Worm (Caenorhabditis elegans) whole organism, midembryonic: Measurements from ENCODE around the gene F13B6.2.

Experiments used
- T22C8.4 ChIP-seq: fragments of 200-800 bp; sonication (Bioruptor generic); IDR thresholded peaks from 2 replicates; pipeline ENCODE4 v1.3.6; 2022; ENCODE audit warnings: missing genetic modification characterization, missing compliant biosample characterization
- cog-1 ChIP-seq: sonication (generic microtip); optimal IDR thresholded peaks from 2 replicates; lab custom pipeline; 2016; ENCODE audit warnings: missing genetic modification characterization, missing compliant biosample characterization
- flt-1 ChIP-seq: fragments of 200-800 bp; sonication (Bioruptor generic); IDR thresholded peaks from 2 replicates; pipeline ENCODE4 v1.3.6; 2022; ENCODE audit warnings: missing genetic modification characterization, missing compliant biosample characterization
- klf-2 ChIP-seq: fragments of 200-800 bp; sonication (Bioruptor generic); conservative IDR thresholded peaks from 2 replicates; pipeline ENCODE4 v1.3.6; 2022; ENCODE audit warnings: missing genetic modification reagents, missing genetic modification characterization, missing compliant biosample characterization
- med-1 ChIP-seq: sonication (generic microtip); optimal IDR thresholded peaks from 2 replicates; lab custom pipeline; 2017; ENCODE audit warnings: missing genetic modification characterization, mild to moderate bottlenecking, missing compliant biosample characterization, antibody characterized with exemption, missing genetic modification reagents; ENCODE audit not compliant: insufficient read depth
- ref-1 ChIP-seq: fragments of 200-800 bp; sonication (Bioruptor generic); conservative IDR thresholded peaks from 2 replicates; pipeline ENCODE4 v1.3.6; 2022; ENCODE audit warnings: missing genetic modification reagents, missing genetic modification characterization, missing compliant biosample characterization
- tab-1 ChIP-seq: fragments of 200-800 bp; sonication (Bioruptor generic); IDR thresholded peaks from 2 replicates; pipeline ENCODE4 v1.3.6; 2022; ENCODE audit warnings: missing genetic modification characterization, missing compliant biosample characterization
- ztf-23 ChIP-seq: fragments of 200-800 bp; sonication (Bioruptor generic); IDR thresholded peaks from 2 replicates; pipeline ENCODE4 v1.3.6; 2022; ENCODE audit warnings: missing genetic modification reagents, missing genetic modification characterization, missing compliant biosample characterization
- ztf-29 ChIP-seq: fragments of 200-800 bp; sonication (Bioruptor generic); IDR thresholded peaks from 2 replicates; pipeline ENCODE4 v1.3.6; 2022; ENCODE audit warnings: missing genetic modification reagents, missing genetic modification characterization, missing compliant biosample characterization

F13B6.2 gene

DNA sequence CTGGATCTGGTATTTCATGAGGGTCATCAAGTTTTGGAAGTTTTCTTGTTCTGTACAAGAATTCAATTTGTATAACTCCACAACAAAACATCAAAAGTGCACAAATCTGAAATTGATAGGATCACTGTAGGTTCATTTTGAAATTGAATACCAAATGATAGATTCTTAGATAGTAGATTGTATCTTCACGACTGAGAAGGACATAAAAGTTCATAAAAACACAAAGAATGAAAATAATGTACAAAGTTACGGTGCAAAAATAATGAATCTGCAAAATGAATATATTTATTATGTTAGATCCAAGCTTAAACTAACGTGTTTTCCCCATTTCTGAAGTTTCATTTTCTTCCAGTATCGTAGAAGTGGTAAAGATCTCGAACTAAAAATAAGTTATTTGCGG, 40.8 kb upstream of the F13B6.2 start:
- TF ChIP-seq med-1 (GFP tag; lab: Kevin White, UChicago) (no peak), ztf-29 (GFP tag; lab: Robert Waterston, UW) (no peak), flt-1 (GFP tag; lab: Robert Waterston, UW) (no peak), klf-2 (GFP tag; lab: Robert Waterston, UW) (no peak), T22C8.4 (GFP tag; lab: Robert Waterston, UW) (no peak), ztf-23 (GFP tag; lab: Robert Waterston, UW) (no peak), cog-1 (tag; lab: Kevin White, UChicago) (no peak), tab-1 (no peak), ref-1 (GFP tag; lab: Robert Waterston, UW) (no peak)

DNA sequence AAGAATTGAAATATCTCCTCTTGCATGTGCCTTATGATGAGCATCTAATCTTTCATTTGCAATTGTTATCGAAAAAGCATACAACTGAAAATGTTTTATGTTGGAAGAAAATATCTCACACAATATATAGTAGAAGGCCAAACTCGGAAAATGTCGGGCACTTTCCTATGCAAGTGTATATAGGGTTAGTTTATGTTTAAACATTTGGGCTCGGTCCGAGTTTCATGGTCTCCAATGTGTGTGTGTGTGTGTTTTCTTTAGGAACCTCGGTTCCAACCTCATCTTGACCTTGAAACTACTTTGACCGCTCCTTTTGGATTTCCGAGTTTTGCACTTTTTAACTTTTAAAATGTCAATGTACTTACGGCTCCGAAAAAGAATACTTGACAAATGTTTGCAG, 39.2 kb upstream of the F13B6.2 start:
- TF ChIP-seq cog-1 (tag; lab: Kevin White, UChicago) (no peak), ztf-29 (GFP tag; lab: Robert Waterston, UW) (no peak), T22C8.4 (GFP tag; lab: Robert Waterston, UW) (no peak), med-1 (GFP tag; lab: Kevin White, UChicago) (no peak), flt-1 (GFP tag; lab: Robert Waterston, UW) (no peak), ztf-23 (GFP tag; lab: Robert Waterston, UW) (no peak), ref-1 (GFP tag; lab: Robert Waterston, UW) (no peak), tab-1 (no peak), klf-2 (GFP tag; lab: Robert Waterston, UW) (no peak)

DNA sequence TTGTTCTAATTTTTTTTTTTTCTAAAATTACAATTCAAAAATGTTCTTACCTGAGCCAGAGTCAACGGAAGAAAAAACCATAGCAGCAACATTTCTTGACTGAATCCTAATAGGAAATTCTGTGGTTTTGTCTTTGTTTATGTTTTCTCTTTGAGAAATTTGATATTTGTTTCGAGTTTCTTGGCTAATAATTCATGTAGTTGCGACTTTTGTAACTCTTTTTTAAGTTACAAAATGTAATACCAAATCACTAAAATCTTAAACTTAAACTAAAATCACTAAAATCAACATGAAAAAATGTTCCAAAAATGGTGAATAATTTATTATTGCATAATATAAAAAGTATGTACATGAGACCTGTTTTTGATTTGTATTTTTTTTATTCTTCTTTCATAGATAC, 37.6 kb upstream of the F13B6.2 start, which contains the start of gene egas-4:
Gene egas-4, minus strand, starts transcription at position 101 of the 400 bp plus-strand sequence.
- no peak for TF ChIP-seq ztf-23 (GFP tag; lab: Robert Waterston, UW)
- TF ChIP-seq med-1 (GFP tag; lab: Kevin White, UChicago): no peak
- TF ChIP-seq flt-1 (GFP tag; lab: Robert Waterston, UW): no peak
- TF ChIP-seq ztf-29 (GFP tag; lab: Robert Waterston, UW): no peak
- no peak for TF ChIP-seq ref-1 (GFP tag; lab: Robert Waterston, UW)
- TF ChIP-seq tab-1: no peak
- no peak for TF ChIP-seq cog-1 (tag; lab: Kevin White, UChicago)
- no peak for TF ChIP-seq klf-2 (GFP tag; lab: Robert Waterston, UW)
- TF ChIP-seq T22C8.4 (GFP tag; lab: Robert Waterston, UW): no peak

DNA sequence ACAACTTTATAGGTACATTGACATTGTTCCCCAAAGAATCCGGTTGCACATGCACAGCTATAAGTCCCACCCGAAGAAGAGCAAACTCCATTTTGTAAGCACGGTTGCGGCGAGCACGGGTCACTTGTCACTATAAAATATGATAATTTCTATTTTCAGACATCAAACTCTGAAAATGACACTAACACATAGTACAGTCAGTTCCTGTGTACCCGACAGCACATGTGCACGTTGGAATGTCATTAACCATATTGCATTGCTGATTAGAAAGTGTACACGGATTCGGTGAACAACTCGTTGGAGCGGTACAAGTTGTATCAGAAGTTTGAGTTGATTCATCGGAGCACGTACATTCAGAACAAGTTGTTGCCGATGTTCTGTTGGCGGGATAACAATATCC, 37.1 kb upstream of the F13B6.2 start:
- TF ChIP-seq cog-1 (tag; lab: Kevin White, UChicago): no peak

DNA sequence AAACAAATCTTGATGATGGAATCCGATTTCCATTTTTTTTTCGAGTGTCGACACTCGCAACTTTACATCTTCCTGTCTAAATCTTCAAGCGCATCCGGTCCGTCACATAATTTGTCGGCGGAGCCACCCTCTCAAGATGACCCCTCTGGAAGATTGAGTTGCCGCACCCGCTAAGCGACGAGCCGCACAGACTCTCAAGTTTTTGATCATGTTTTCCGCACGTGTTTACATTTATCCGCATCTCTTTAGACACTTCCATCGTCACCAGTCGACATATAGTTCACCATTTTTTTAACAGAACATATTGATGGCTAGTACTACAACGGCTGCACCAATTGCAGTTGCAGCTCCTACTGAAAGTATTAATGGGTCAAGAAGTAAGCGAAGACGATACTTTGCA, 31.3 kb upstream of the F13B6.2 start, which contains the start of gene F55G1.1:
Gene F55G1.1, plus strand, starts transcription at position 301 of the 400 bp plus-strand sequence.
- TF ChIP-seq ref-1 (GFP tag; lab: Robert Waterston, UW) (no peak), tab-1 (no peak), cog-1 (tag; lab: Kevin White, UChicago) (no peak), T22C8.4 (GFP tag; lab: Robert Waterston, UW) (no peak), klf-2 (GFP tag; lab: Robert Waterston, UW) (no peak), flt-1 (GFP tag; lab: Robert Waterston, UW) (no peak), med-1 (GFP tag; lab: Kevin White, UChicago) (no peak), ztf-23 (GFP tag; lab: Robert Waterston, UW) (no peak), ztf-29 (GFP tag; lab: Robert Waterston, UW) (no peak)

DNA sequence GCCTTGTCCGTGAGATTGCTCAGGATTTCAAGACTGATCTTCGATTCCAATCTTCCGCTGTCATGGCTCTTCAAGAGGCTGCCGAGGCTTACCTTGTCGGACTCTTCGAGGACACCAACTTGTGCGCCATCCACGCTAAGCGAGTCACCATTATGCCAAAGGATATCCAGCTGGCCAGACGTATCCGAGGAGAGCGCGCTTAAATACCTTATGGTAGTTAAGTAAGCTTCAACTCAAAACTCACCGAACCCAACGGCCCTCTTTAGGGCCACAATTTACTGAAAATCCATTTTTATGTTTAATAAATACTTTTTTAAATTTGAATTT, 28.3 kb upstream of the F13B6.2 start:
- TF ChIP-seq flt-1 (GFP tag; lab: Robert Waterston, UW) (peak; percentile 65), ref-1 (GFP tag; lab: Robert Waterston, UW) (no peak)

DNA sequence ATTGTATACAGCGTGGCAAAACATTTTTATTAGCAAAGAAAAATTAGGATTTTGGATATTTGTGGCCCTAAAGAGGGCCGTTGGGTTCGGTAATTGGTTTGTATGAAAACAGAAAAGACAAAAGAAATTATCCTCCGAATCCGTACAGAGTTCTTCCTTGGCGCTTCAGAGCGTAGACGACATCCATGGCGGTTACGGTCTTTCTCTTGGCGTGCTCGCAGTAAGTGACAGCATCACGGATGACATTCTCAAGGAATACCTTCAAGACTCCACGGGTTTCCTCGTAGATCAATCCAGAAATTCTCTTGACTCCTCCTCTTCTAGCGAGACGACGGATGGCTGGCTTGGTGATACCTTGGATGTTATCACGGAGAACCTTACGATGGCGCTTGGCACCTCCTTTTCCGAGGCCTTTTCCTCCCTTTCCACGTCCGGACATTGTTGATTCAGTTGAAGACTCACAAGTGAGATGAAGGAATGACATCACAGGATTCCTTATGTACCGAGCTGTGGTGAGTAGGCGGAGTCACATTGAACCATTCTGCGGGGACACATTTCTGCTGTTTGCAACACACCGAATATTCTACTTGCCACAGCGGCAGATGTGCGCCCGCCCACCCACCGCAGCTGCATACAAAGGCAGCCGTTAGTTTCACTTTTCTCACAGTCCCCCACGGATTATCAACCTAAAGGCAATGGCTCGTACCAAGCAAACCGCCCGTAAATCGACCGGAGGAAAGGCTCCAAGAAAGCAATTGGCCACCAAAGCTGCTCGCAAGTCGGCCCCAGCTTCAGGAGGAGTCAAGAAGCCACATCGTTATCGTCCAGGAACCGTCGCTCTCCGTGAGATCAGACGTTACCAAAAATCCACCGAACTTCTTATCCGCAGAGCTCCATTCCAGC, 27.7 kb upstream of the F13B6.2 start, which contains the start of the genes his-60 and his-59:
Gene his-60, minus strand, starts transcription at position 439 of the 903 bp plus-strand sequence.
Gene his-59, plus strand, starts transcription at position 696 of the 903 bp plus-strand sequence.
- TF ChIP-seq ref-1 (GFP tag; lab: Robert Waterston, UW) (no peak), med-1 (GFP tag; lab: Kevin White, UChicago) (no peak), T22C8.4 (GFP tag; lab: Robert Waterston, UW) (0 out of 2 replicates have a peak, but pooled peaks have one; percentile 6), ztf-29 (GFP tag; lab: Robert Waterston, UW) (no peak; the same call in 1 of the 2 replicates), cog-1 (tag; lab: Kevin White, UChicago) (peak; percentile 60), klf-2 (GFP tag; lab: Robert Waterston, UW) (no peak), flt-1 (GFP tag; lab: Robert Waterston, UW) (peak; percentile 90), ztf-23 (GFP tag; lab: Robert Waterston, UW) (peak; percentile 67; the same call in 1 of the 2 replicates), tab-1 (no peak; the same call in 1 of the 2 replicates)

DNA sequence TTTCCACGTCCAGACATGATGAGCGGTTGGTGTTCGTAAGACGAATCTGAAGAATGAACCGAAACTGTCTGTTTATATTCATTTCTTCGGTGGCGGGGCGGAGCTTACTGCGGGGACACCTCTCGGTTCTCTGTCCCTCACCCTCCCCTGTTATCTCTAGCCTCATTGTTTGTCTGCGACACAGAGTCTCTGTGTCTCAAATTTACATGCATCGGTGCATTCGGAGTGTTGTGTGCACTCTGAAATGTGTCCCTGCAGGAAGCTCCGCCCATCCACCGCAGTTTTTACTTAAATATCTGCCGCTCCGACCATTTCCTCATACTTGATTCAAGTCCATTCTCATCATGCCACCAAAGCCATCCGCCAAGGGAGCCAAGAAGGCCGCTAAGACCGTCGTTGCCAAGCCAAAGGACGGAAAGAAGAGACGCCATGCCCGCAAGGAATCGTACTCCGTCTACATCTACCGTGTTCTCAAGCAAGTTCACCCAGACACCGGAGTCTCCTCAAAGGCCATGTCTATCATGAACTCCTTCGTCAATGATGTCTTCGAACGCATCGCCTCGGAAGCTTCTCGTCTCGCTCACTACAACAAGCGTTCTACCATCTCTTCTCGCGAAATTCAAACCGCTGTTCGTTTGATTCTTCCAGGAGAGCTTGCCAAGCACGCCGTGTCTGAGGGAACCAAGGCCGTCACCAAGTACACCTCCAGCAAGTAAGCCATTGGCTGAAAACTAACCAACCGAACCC, 26.2 kb upstream of the F13B6.2 start, which contains the start of the genes his-61 and his-62:
Gene his-61, minus strand, starts transcription at position 17 of the 747 bp plus-strand sequence.
Gene his-62, plus strand, starts transcription at position 345 of the 747 bp plus-strand sequence.
- TF ChIP-seq flt-1 (GFP tag; lab: Robert Waterston, UW) (peak; percentile 58), cog-1 (tag; lab: Kevin White, UChicago) (peak; percentile 97), klf-2 (GFP tag; lab: Robert Waterston, UW) (peak; percentile 73), T22C8.4 (GFP tag; lab: Robert Waterston, UW) (no peak), ztf-23 (GFP tag; lab: Robert Waterston, UW) (0 out of 2 replicates have a peak, but pooled peaks have one; percentile 4), med-1 (GFP tag; lab: Kevin White, UChicago) (no peak), ztf-29 (GFP tag; lab: Robert Waterston, UW) (no peak; the same call in 1 of the 2 replicates), tab-1 (no peak), ref-1 (GFP tag; lab: Robert Waterston, UW) (no peak)
